Fruit fly (Drosophila melanogaster): ENCODE results near the gene kst.
A peak's percentile ranks its signal among the peaks of the same experiment; 100 is the strongest.

The kst gene

dm6 chr3L:3319992-3320732, 16.5 kb upstream of the kst start (continued):
- TF ChIP-seq pan (optimal IDR thresholded peaks at IDR 0.05) (no peak), pan (GFP tag; optimal IDR thresholded peaks at IDR 0.05 in 1 of 2, IDR thresholded peaks at IDR 0.05 in 1 of 2) (peak in 1 of 2 experiments; percentile 47), stc (GFP tag; IDR thresholded peaks at IDR 0.05) (peak; percentile 13; the same call in 1 of the 2 replicates), CG12071 (GFP tag; optimal IDR thresholded peaks at IDR 0.05) (peak; percentile 42), HLHmδ (GFP tag; optimal IDR thresholded peaks at IDR 0.05) (no peak), CG1647 (GFP tag; optimal IDR thresholded peaks at IDR 0.05) (peak; percentile 17), NfI (GFP tag; optimal IDR thresholded peaks at IDR 0.05) (peak; percentile 3), ara (GFP tag; IDR thresholded peaks at IDR 0.05) (peak; percentile 26; the same call in 1 of the 2 replicates), Mrtf (GFP tag; IDR thresholded peaks at IDR 0.05) (no peak), Hr78 (GFP tag; optimal IDR thresholded peaks at IDR 0.05) (peak in 1 of 2 experiments; percentile 97), CG9727 (GFP tag; optimal IDR thresholded peaks at IDR 0.05) (no peak), CG12236 (GFP tag; optimal IDR thresholded peaks at IDR 0.05) (no peak), H2.0 (GFP tag; IDR thresholded peaks at IDR 0.05) (no peak), zfh2 (GFP tag; optimal IDR thresholded peaks at IDR 0.05) (peak; percentile 39), E2f2 (GFP tag; IDR thresholded peaks at IDR 0.05) (peak; percentile 7; the same call in 1 of the 2 replicates), CG4424 (GFP tag; optimal IDR thresholded peaks at IDR 0.05) (no peak), shn (GFP tag; optimal IDR thresholded peaks at IDR 0.05) (no peak), chinmo (GFP tag; IDR thresholded peaks at IDR 0.05; ENCODE audit: partially characterized antibody) (no peak), slbo (GFP tag; IDR thresholded peaks at IDR 0.05) (peak; percentile 54), ash1 (GFP tag; optimal IDR thresholded peaks at IDR 0.05) (no peak), trh (GFP tag; optimal IDR thresholded peaks at IDR 0.05) (no peak), CG3407 (GFP tag; optimal IDR thresholded peaks at IDR 0.05) (no peak), Side (GFP tag; optimal IDR thresholded peaks at IDR 0.05) (peak; percentile 7), dimm (GFP tag; IDR thresholded peaks at IDR 0.05) (no peak), wdn (GFP tag; IDR thresholded peaks at IDR 0.05) (0 out of 2 replicates have a peak, but pooled peaks have one; percentile 18), emc (GFP tag; optimal IDR thresholded peaks at IDR 0.05) (no peak), CG3163 (GFP tag; optimal IDR thresholded peaks at IDR 0.05) (no peak), CTCF (GFP tag; optimal IDR thresholded peaks at IDR 0.05) (no peak), CG2202 (tag; optimal IDR thresholded peaks at IDR 0.05) (no peak), HLH4C (GFP tag; IDR thresholded peaks at IDR 0.05; ENCODE audit: partially characterized antibody) (no peak), CG11504 (tag; optimal IDR thresholded peaks at IDR 0.05) (no peak), slp2 (GFP tag; optimal IDR thresholded peaks at IDR 0.05) (no peak), Hr51 (GFP tag; optimal IDR thresholded peaks at IDR 0.05) (no peak), Asciz (GFP tag; optimal IDR thresholded peaks at IDR 0.05) (no peak), dysf (GFP tag; IDR thresholded peaks at IDR 0.05) (peak; percentile 48; the same call in 2 of the 3 replicates), CG17328 (GFP tag; IDR thresholded peaks at IDR 0.05) (no peak), kah (GFP tag; optimal IDR thresholded peaks at IDR 0.05) (no peak), H15 (GFP tag; IDR thresholded peaks at IDR 0.05) (no peak), sisA (GFP tag; IDR thresholded peaks at IDR 0.05) (0 out of 2 replicates have a peak, but pooled peaks have one; percentile 18), crc (GFP tag; optimal IDR thresholded peaks at IDR 0.05) (peak; percentile 6), hkb (optimal IDR thresholded peaks at IDR 0.05) (no peak), hkb (GFP tag; IDR thresholded peaks at IDR 0.05) (0 out of 2 replicates have a peak, but pooled peaks have one; percentile 49), CG7839 (tag; optimal IDR thresholded peaks at IDR 0.05) (peak; percentile 42), CG12104 (GFP tag; optimal IDR thresholded peaks at IDR 0.05) (no peak), CG8359 (GFP tag; optimal IDR thresholded peaks at IDR 0.05; ENCODE audit: borderline replicate concordance) (no peak), sd (tag; optimal IDR thresholded peaks at IDR 0.05) (peak; percentile 92), CG3726 (GFP tag; IDR thresholded peaks at IDR 0.05) (0 out of 3 replicates have a peak, but pooled peaks have one; percentile 12), Opbp (GFP tag; IDR thresholded peaks at IDR 0.05; ENCODE audit: partially characterized antibody) (no peak), CG14667 (GFP tag; IDR thresholded peaks at IDR 0.05) (no peak), luna (GFP tag; optimal IDR thresholded peaks at IDR 0.05) (peak; percentile 21)
